Fruit fly (Drosophila melanogaster): ENCODE data around the gene ND-13B.
A peak's percentile ranks its signal among the peaks of the same experiment; 100 is the strongest.

ND-13B gene

DNA sequence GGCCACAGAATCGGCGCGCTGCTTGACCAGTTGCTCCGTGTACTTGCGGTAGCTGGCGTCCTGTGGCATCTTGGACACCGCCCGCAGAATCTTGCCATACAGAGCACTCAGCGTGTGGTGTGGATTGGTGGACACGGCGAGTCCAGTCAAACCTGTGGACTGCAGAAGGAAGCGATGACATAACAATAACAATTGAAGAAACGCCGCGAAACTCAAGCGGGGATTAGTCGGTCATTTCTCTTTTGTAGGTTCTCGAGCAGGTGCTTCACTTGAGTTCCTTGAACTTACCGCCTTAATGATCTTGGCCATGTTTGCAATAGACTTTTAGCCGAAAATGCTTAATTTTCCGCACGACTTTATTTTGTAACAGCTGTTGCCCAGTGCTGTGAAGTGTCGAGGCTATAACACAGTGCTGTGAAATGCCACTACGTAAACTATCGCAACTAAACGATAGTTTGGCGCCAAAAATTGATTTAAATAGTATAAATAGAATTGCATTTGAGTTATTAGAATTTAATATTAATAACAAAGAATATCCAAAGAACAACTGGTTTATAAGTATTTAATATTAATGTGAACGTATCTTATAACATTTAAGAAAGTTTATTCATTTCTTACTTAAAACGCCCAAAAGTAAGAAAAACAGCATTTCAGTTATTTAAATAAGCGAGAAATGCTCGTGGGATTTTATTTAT is at the start of gene ND-13B:
ND-13B (minus strand) TSS at position 400 of the 695 bp plus-strand sequence.
- TF ChIP-seq CG13287 (GFP tag; IDR thresholded peaks at IDR 0.05; ENCODE audit: partially characterized antibody) (peak; percentile 85), ato (GFP tag; IDR thresholded peaks at IDR 0.05; ENCODE audit: partially characterized antibody) (peak; percentile 57; the same call in 1 of the 2 replicates), sob (GFP tag; IDR thresholded peaks at IDR 0.05) (0 out of 2 replicates have a peak, but pooled peaks have one; percentile 24), Eip74EF (GFP tag; optimal IDR thresholded peaks at IDR 0.05) (no peak), Fer3 (tag; optimal IDR thresholded peaks at IDR 0.05) (peak; percentile 8), CG8281 (tag; optimal IDR thresholded peaks at IDR 0.05) (no peak), CG3281 (GFP tag; optimal IDR thresholded peaks at IDR 0.05) (peak; percentile 41), E2f2 (GFP tag; IDR thresholded peaks at IDR 0.05) (peak; percentile 90), lilli (GFP tag; optimal IDR thresholded peaks at IDR 0.05) (peak; percentile 21), CG1602 (GFP tag; optimal IDR thresholded peaks at IDR 0.05) (no peak), Myb (GFP tag; optimal IDR thresholded peaks at IDR 0.05) (peak; percentile 17), CG10267 (tag; optimal IDR thresholded peaks at IDR 0.05) (peak; percentile 96), Doc3 (GFP tag; IDR thresholded peaks at IDR 0.05; ENCODE audit: partially characterized antibody) (peak; percentile 75), trh (GFP tag; optimal IDR thresholded peaks at IDR 0.05) (no peak), nerfin-1 (tag; optimal IDR thresholded peaks at IDR 0.05) (no peak), CG18011 (GFP tag; optimal IDR thresholded peaks at IDR 0.05) (no peak), CG16813 (GFP tag; IDR thresholded peaks at IDR 0.05; ENCODE audit: partially characterized antibody) (peak; percentile 68), CG2120 (GFP tag; optimal IDR thresholded peaks at IDR 0.05) (peak; percentile 63), E2f1 (GFP tag; IDR thresholded peaks at IDR 0.05) (no peak), CG8290 (GFP tag; optimal IDR thresholded peaks at IDR 0.05) (no peak), CG8290 (tag; optimal IDR thresholded peaks at IDR 0.05) (peak in 1 of 2 experiments; percentile 42), CG7786 (GFP tag; optimal IDR thresholded peaks at IDR 0.05) (peak; percentile 6), Bgb (GFP tag; IDR thresholded peaks at IDR 0.05; ENCODE audit: partially characterized antibody) (peak; percentile 80), gfzf (GFP tag; optimal IDR thresholded peaks at IDR 0.05) (peak; percentile 11), CG7963 (GFP tag; IDR thresholded peaks at IDR 0.05; ENCODE audit: partially characterized antibody) (peak; percentile 67; the same call in 2 of the 3 replicates), hkb (optimal IDR thresholded peaks at IDR 0.05) (no peak), hkb (GFP tag; IDR thresholded peaks at IDR 0.05) (0 out of 2 replicates have a peak, but pooled peaks have one; percentile 14), inv (GFP tag; IDR thresholded peaks at IDR 0.05; ENCODE audit: partially characterized antibody) (peak; percentile 45; the same call in 1 of the 2 replicates), her (GFP tag; optimal IDR thresholded peaks at IDR 0.05) (peak; percentile 16), CG3847 (GFP tag; IDR thresholded peaks at IDR 0.05) (peak; percentile 29; the same call in 1 of the 2 replicates), unc-4 (GFP tag; IDR thresholded peaks at IDR 0.05; ENCODE audit: partially characterized antibody) (peak; percentile 79), CG2129 (GFP tag; IDR thresholded peaks at IDR 0.05; ENCODE audit: partially characterized antibody) (peak; percentile 66), CG12659 (GFP tag; optimal IDR thresholded peaks at IDR 0.05) (peak; percentile 22), CG34224 (GFP tag; IDR thresholded peaks at IDR 0.05; ENCODE audit: partially characterized antibody) (peak; percentile 85), sd (tag; optimal IDR thresholded peaks at IDR 0.05) (peak; percentile 7), HHEX (GFP tag; optimal IDR thresholded peaks at IDR 0.05) (peak; percentile 52), CG33213 (GFP tag; optimal IDR thresholded peaks at IDR 0.05) (peak; percentile 37), dimm (GFP tag; IDR thresholded peaks at IDR 0.05) (no peak), Rfx (GFP tag; IDR thresholded peaks at IDR 0.05) (peak; percentile 60), CG18476 (GFP tag; optimal IDR thresholded peaks at IDR 0.05) (no peak), CG13894 (tag; optimal IDR thresholded peaks at IDR 0.05) (peak; percentile 24), toy (GFP tag; IDR thresholded peaks at IDR 0.05) (no peak), stwl (tag; optimal IDR thresholded peaks at IDR 0.05) (peak; percentile 39), CG10147 (GFP tag; optimal IDR thresholded peaks at IDR 0.05) (peak; percentile 38), yki (optimal IDR thresholded peaks at IDR 0.05) (no peak), Tbp (GFP tag; optimal IDR thresholded peaks at IDR 0.05) (no peak), CG4617 (GFP tag; optimal IDR thresholded peaks at IDR 0.05; ENCODE audit: borderline replicate concordance) (peak; percentile 22), nmo (GFP tag; optimal IDR thresholded peaks at IDR 0.05) (peak; percentile 25)
